Fruit fly (Drosophila melanogaster): ENCODE measurements around the gene CG2617.

- TF ChIP-seq psq (optimal IDR thresholded peaks at IDR 0.05) (no peak), Dll (optimal IDR thresholded peaks at IDR 0.05) (no peak)
These were observed 41.6 kb upstream of the CG2617 start, which contains the start of gene Sfp38D for dm6 chr2L:20640617-20641016.

Data from whole organism.